Fruit fly (Drosophila melanogaster): ENCODE results near the gene Qtzl.

The Qtzl gene

dm6 chr2L:12010877-12011666 lies 15.5 kb downstream of the Qtzl start:
- TF ChIP-seq Clk (GFP tag; optimal IDR thresholded peaks at IDR 0.05): peak; percentile 87
- TF ChIP-seq CG7045 (GFP tag; optimal IDR thresholded peaks at IDR 0.05): peak; percentile 89
- peak; percentile 83 for TF ChIP-seq pad (GFP tag; optimal IDR thresholded peaks at IDR 0.05)
- TF ChIP-seq CG14711 (tag; optimal IDR thresholded peaks at IDR 0.05): peak; percentile 81
- peak; percentile 81 to 82 for TF ChIP-seq cnc (optimal IDR thresholded peaks at IDR 0.05)
- TF ChIP-seq CG12768 (GFP tag; optimal IDR thresholded peaks at IDR 0.05): peak; percentile 85
- TF ChIP-seq ovo (GFP tag; optimal IDR thresholded peaks at IDR 0.05): peak; percentile 55
- TF ChIP-seq tj (GFP tag; optimal IDR thresholded peaks at IDR 0.05): peak; percentile 62
- TF ChIP-seq cic (GFP tag; optimal IDR thresholded peaks at IDR 0.05): peak; percentile 33
- TF ChIP-seq Hr96 (GFP tag; optimal IDR thresholded peaks at IDR 0.05): peak; percentile 83
- TF ChIP-seq toe (GFP tag; optimal IDR thresholded peaks at IDR 0.05): peak; percentile 88
- TF ChIP-seq CG7101 (tag; optimal IDR thresholded peaks at IDR 0.05): peak; percentile 93
- TF ChIP-seq CG11617 (GFP tag; optimal IDR thresholded peaks at IDR 0.05): peak; percentile 88
- TF ChIP-seq Mnt (GFP tag; optimal IDR thresholded peaks at IDR 0.05): peak; percentile 66
- TF ChIP-seq CG33017 (tag; optimal IDR thresholded peaks at IDR 0.05): peak; percentile 94
- TF ChIP-seq CG1620 (GFP tag; optimal IDR thresholded peaks at IDR 0.05): peak; percentile 82
- TF ChIP-seq Crg-1 (GFP tag; optimal IDR thresholded peaks at IDR 0.05): peak; percentile 71
- peak; percentile 93 for TF ChIP-seq CG5204 (GFP tag; optimal IDR thresholded peaks at IDR 0.05)
- peak; percentile 99 for TF ChIP-seq kay (GFP tag; ENCODE audit: borderline replicate concordance)
- TF ChIP-seq bab1 (GFP tag; optimal IDR thresholded peaks at IDR 0.05): peak; percentile 81

- TF ChIP-seq kay (GFP tag; ENCODE audit: borderline replicate concordance) (peak; percentile 95), CG11617 (GFP tag; optimal IDR thresholded peaks at IDR 0.05) (peak; percentile 93), Clk (GFP tag; optimal IDR thresholded peaks at IDR 0.05) (no peak), ovo (GFP tag; optimal IDR thresholded peaks at IDR 0.05) (peak; percentile 35), Mnt (GFP tag; optimal IDR thresholded peaks at IDR 0.05) (peak; percentile 87), bab1 (GFP tag; optimal IDR thresholded peaks at IDR 0.05) (peak; percentile 52), toe (GFP tag; optimal IDR thresholded peaks at IDR 0.05) (peak; percentile 57), cnc (optimal IDR thresholded peaks at IDR 0.05) (no peak), pad (GFP tag; optimal IDR thresholded peaks at IDR 0.05) (peak; percentile 48), CG5204 (GFP tag; optimal IDR thresholded peaks at IDR 0.05) (peak; percentile 10), CG1620 (GFP tag; optimal IDR thresholded peaks at IDR 0.05) (no peak), cic (GFP tag; optimal IDR thresholded peaks at IDR 0.05) (peak; percentile 72), CG33017 (tag; optimal IDR thresholded peaks at IDR 0.05) (no peak), tj (GFP tag; optimal IDR thresholded peaks at IDR 0.05) (peak; percentile 72), CG7045 (GFP tag; optimal IDR thresholded peaks at IDR 0.05) (peak; percentile 73), Crg-1 (GFP tag; optimal IDR thresholded peaks at IDR 0.05) (no peak), CG12768 (GFP tag; optimal IDR thresholded peaks at IDR 0.05) (peak; percentile 94), Hr96 (GFP tag; optimal IDR thresholded peaks at IDR 0.05) (peak; percentile 69), CG7101 (tag; optimal IDR thresholded peaks at IDR 0.05) (peak; percentile 57), CG14711 (tag; optimal IDR thresholded peaks at IDR 0.05) (peak; percentile 100)
These were observed 16.4 kb downstream of the Qtzl start for dm6 chr2L:12011682-12012655.

dm6 chr2L:12013243-12013642 lies 17.7 kb downstream of the Qtzl start:
- TF ChIP-seq pad (GFP tag; optimal IDR thresholded peaks at IDR 0.05) (no peak), CG7101 (tag; optimal IDR thresholded peaks at IDR 0.05) (no peak), Crg-1 (GFP tag; optimal IDR thresholded peaks at IDR 0.05) (no peak), cic (GFP tag; optimal IDR thresholded peaks at IDR 0.05) (no peak), CG7045 (GFP tag; optimal IDR thresholded peaks at IDR 0.05) (no peak), CG33017 (tag; optimal IDR thresholded peaks at IDR 0.05) (no peak), CG5204 (GFP tag; optimal IDR thresholded peaks at IDR 0.05) (no peak), Hr96 (GFP tag; optimal IDR thresholded peaks at IDR 0.05) (no peak), kay (GFP tag; ENCODE audit: borderline replicate concordance) (no peak), CG14711 (tag; optimal IDR thresholded peaks at IDR 0.05) (no peak), cnc (optimal IDR thresholded peaks at IDR 0.05) (no peak), tj (GFP tag; optimal IDR thresholded peaks at IDR 0.05) (no peak), toe (GFP tag; optimal IDR thresholded peaks at IDR 0.05) (no peak), ovo (GFP tag; optimal IDR thresholded peaks at IDR 0.05) (no peak), Clk (GFP tag; optimal IDR thresholded peaks at IDR 0.05) (no peak)

- TF ChIP-seq pad (GFP tag; optimal IDR thresholded peaks at IDR 0.05): no peak
- no peak for TF ChIP-seq CG7045 (GFP tag; optimal IDR thresholded peaks at IDR 0.05)
- no peak for TF ChIP-seq cnc (optimal IDR thresholded peaks at IDR 0.05)
- no peak for TF ChIP-seq Crg-1 (GFP tag; optimal IDR thresholded peaks at IDR 0.05)
- TF ChIP-seq bab1 (GFP tag; optimal IDR thresholded peaks at IDR 0.05): no peak
- no peak for TF ChIP-seq toe (GFP tag; optimal IDR thresholded peaks at IDR 0.05)
- no peak for TF ChIP-seq cic (GFP tag; optimal IDR thresholded peaks at IDR 0.05)
- no peak for TF ChIP-seq CG5204 (GFP tag; optimal IDR thresholded peaks at IDR 0.05)
- TF ChIP-seq Clk (GFP tag; optimal IDR thresholded peaks at IDR 0.05): no peak
- no peak for TF ChIP-seq tj (GFP tag; optimal IDR thresholded peaks at IDR 0.05)
These were observed 18.3 kb downstream of the Qtzl start for dm6 chr2L:12013741-12014393.
